Worm (Caenorhabditis elegans): Measurements from ENCODE around the gene Y37E11B.2.

Y37E11B.2 gene

ce11 chrIV:3539872-3540271 lies 38.4 kb upstream of the Y37E11B.2 start, which contains the start of gene B0212.3:
Gene B0212.3 (plus strand): TSS chrIV:3540172.
- no peak for TF ChIP-seq sma-9 (GFP tag; optimal IDR thresholded peaks at IDR 0.05)
- no peak for TF ChIP-seq sma-9 (tag; optimal IDR thresholded peaks at IDR 0.05)
- TF ChIP-seq lin-39 (tag; optimal IDR thresholded peaks at IDR 0.05), result no peak
- TF ChIP-seq nhr-21 (tag; optimal IDR thresholded peaks at IDR 0.05), result no peak
- no peak for TF ChIP-seq ztf-11 (tag; optimal IDR thresholded peaks at IDR 0.05)
- no peak for TF ChIP-seq mab-5 (tag; optimal IDR thresholded peaks at IDR 0.05)
- no peak for TF ChIP-seq ama-1 (optimal IDR thresholded peaks at IDR 0.05)
- TF ChIP-seq aly-2 (tag; optimal IDR thresholded peaks at IDR 0.05), result no peak
- no peak for TF ChIP-seq lin-13 (GFP tag; optimal IDR thresholded peaks at IDR 0.05)
- TF ChIP-seq egl-27 (tag; optimal IDR thresholded peaks at IDR 0.05), result no peak
- TF ChIP-seq ceh-82 (tag; optimal IDR thresholded peaks at IDR 0.05), result no peak
- no peak for TF ChIP-seq dmd-4 (tag; optimal IDR thresholded peaks at IDR 0.05)
- TF ChIP-seq crh-2 (tag; optimal IDR thresholded peaks at IDR 0.05), result no peak
- TF ChIP-seq nhr-23 (tag; optimal IDR thresholded peaks at IDR 0.05), result no peak
- no peak for TF ChIP-seq ztf-4 (tag; optimal IDR thresholded peaks at IDR 0.05)

DNA sequence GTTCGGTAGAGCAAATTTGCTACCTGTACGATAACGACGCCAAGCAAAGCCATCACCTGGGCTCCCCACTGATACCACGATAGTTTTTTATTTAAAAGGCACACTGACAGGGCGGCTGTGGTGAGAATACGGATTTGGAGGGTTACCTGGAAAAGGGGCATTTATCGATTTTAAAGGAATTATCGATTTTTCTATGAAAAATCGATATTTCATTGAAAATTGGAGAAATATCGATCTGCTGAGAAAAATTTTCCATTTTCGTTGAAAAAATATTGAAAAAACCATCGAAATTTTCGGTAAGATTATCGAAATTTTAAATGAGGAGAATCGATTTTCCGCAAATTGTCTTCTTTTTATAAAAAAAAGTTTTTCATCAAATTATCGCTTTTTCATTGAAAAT lies 33.2 kb upstream of the Y37E11B.2 start:
- no peak for TF ChIP-seq nhr-23 (tag; optimal IDR thresholded peaks at IDR 0.05)
- no peak for TF ChIP-seq sma-3 (GFP tag; optimal IDR thresholded peaks at IDR 0.05)
- no peak for TF ChIP-seq nhr-25 (tag; optimal IDR thresholded peaks at IDR 0.05)
- no peak for TF ChIP-seq ceh-82 (tag; optimal IDR thresholded peaks at IDR 0.05)
- TF ChIP-seq gmeb-1 (tag; optimal IDR thresholded peaks at IDR 0.05), result no peak
- no peak for TF ChIP-seq nhr-11 (tag; optimal IDR thresholded peaks at IDR 0.05)
- no peak for TF ChIP-seq fos-1 (tag; optimal IDR thresholded peaks at IDR 0.05)
- TF ChIP-seq ztf-1 (GFP tag; conservative IDR thresholded peaks at IDR 0.05), result no peak
- no peak for TF ChIP-seq zag-1 (tag; optimal IDR thresholded peaks at IDR 0.05)
- no peak for TF ChIP-seq unc-62 (GFP tag; optimal IDR thresholded peaks at IDR 0.05)
- no peak for TF ChIP-seq nhr-12 (tag; optimal IDR thresholded peaks at IDR 0.05)
- TF ChIP-seq unc-39 (tag; optimal IDR thresholded peaks at IDR 0.05), result no peak
- no peak for TF ChIP-seq C34F6.9 (tag; optimal IDR thresholded peaks at IDR 0.05)
- TF ChIP-seq unc-55 (GFP tag; optimal IDR thresholded peaks at IDR 0.05), result no peak
- no peak for TF ChIP-seq lin-13 (GFP tag; optimal IDR thresholded peaks at IDR 0.05)
- no peak for TF ChIP-seq R02D3.7 (tag; optimal IDR thresholded peaks at IDR 0.05)
- TF ChIP-seq mbf-1 (tag; optimal IDR thresholded peaks at IDR 0.05), result no peak
- no peak for TF ChIP-seq lin-11 (tag; optimal IDR thresholded peaks at IDR 0.05)

- TF ChIP-seq elt-3 (tag; optimal IDR thresholded peaks at IDR 0.05), result no peak
- TF ChIP-seq blmp-1 (tag; optimal IDR thresholded peaks at IDR 0.05; ENCODE audit: insufficient read depth), result no peak
- no peak for TF ChIP-seq nhr-12 (tag; optimal IDR thresholded peaks at IDR 0.05)
- TF ChIP-seq Y55F3AM.14 (GFP tag; optimal IDR thresholded peaks at IDR 0.05), result no peak
- TF ChIP-seq peb-1 (tag; optimal IDR thresholded peaks at IDR 0.05), result no peak
- no peak for TF ChIP-seq unc-55 (GFP tag; optimal IDR thresholded peaks at IDR 0.05)
- TF ChIP-seq elt-1 (tag; optimal IDR thresholded peaks at IDR 0.05), result no peak
- no peak for TF ChIP-seq fos-1 (tag; optimal IDR thresholded peaks at IDR 0.05)
- TF ChIP-seq unc-39 (tag; optimal IDR thresholded peaks at IDR 0.05), result no peak
- TF ChIP-seq egl-27 (tag; optimal IDR thresholded peaks at IDR 0.05), result no peak
- TF ChIP-seq alr-1 (tag; optimal IDR thresholded peaks at IDR 0.05), result no peak
- no peak for TF ChIP-seq nhr-23 (tag; optimal IDR thresholded peaks at IDR 0.05)
- TF ChIP-seq nhr-25 (tag; optimal IDR thresholded peaks at IDR 0.05), result no peak
- no peak for TF ChIP-seq nhr-129 (tag; optimal IDR thresholded peaks at IDR 0.05)
- TF ChIP-seq ama-1 (optimal IDR thresholded peaks at IDR 0.05), result no peak
- TF ChIP-seq sem-4 (tag; optimal IDR thresholded peaks at IDR 0.05), result no peak
- no peak for TF ChIP-seq sma-9 (GFP tag; optimal IDR thresholded peaks at IDR 0.05)
- TF ChIP-seq sma-9 (tag; optimal IDR thresholded peaks at IDR 0.05), result no peak
- TF ChIP-seq nhr-237 (tag; optimal IDR thresholded peaks at IDR 0.05), result no peak
- no peak for TF ChIP-seq ZK546.5 (tag; optimal IDR thresholded peaks at IDR 0.05)
Measured at ce11 chrIV:3547500-3547899, 30.8 kb upstream of the Y37E11B.2 start, which contains the start of gene nstp-6. Gene nstp-6 (minus strand): TSS chrIV:3547600.

DNA sequence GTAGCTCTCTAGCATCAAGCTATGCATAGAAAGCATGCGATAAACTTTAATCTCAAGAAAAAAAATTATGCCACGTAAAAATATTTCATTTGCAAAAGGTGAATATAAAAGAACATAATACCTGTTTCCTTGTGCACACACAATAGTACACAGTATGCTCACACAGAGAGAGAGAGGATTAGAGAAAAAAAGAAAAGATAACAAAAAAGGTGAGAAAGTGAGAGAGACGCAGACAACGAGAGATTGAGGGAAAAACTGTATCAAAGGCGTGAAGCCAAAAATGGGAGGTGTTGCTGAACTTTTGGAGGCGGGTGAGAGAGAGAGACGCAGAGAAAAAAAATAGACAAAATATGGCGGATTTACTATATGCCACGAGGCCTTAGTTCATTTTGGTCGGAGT lies 29.9 kb upstream of the Y37E11B.2 start:
- TF ChIP-seq ZK546.5 (tag; optimal IDR thresholded peaks at IDR 0.05) (no peak), nhr-10 (tag; optimal IDR thresholded peaks at IDR 0.05) (no peak), nhr-77 (tag; optimal IDR thresholded peaks at IDR 0.05) (no peak), fos-1 (tag; optimal IDR thresholded peaks at IDR 0.05) (peak; percentile 37), lin-13 (GFP tag; optimal IDR thresholded peaks at IDR 0.05) (no peak), F13H6.1 (tag; optimal IDR thresholded peaks at IDR 0.05) (peak; percentile 64), crh-2 (tag; optimal IDR thresholded peaks at IDR 0.05) (peak; percentile 56), sma-9 (GFP tag; optimal IDR thresholded peaks at IDR 0.05) (peak; percentile 29), sma-9 (tag; optimal IDR thresholded peaks at IDR 0.05) (no peak), gmeb-1 (tag; optimal IDR thresholded peaks at IDR 0.05) (peak; percentile 47), snpc-4 (tag; optimal IDR thresholded peaks at IDR 0.05) (no peak)
